Worm (Caenorhabditis elegans): ENCODE measurements around the gene K03B8.11.

The K03B8.11 gene

ce11 chrV:11344816-11345336 lies 45.4 kb downstream of the K03B8.11 start:
- TF ChIP-seq ceh-40 (GFP tag; IDR thresholded peaks at IDR 0.05) (no peak), nhr-120 (GFP tag; IDR thresholded peaks at IDR 0.05) (no peak), hmg-20 (GFP tag; IDR thresholded peaks at IDR 0.05) (no peak), nhr-179 (tag; optimal IDR thresholded peaks at IDR 0.05) (no peak), unc-130 (GFP tag; optimal IDR thresholded peaks at IDR 0.05) (no peak), mxl-1 (tag; optimal IDR thresholded peaks at IDR 0.05) (no peak), nhr-27 (tag; optimal IDR thresholded peaks at IDR 0.05) (no peak), Y67H2A.10 (GFP tag; conservative IDR thresholded peaks at IDR 0.05) (no peak), madf-8 (GFP tag; conservative IDR thresholded peaks at IDR 0.05) (no peak)

- TF ChIP-seq sptf-2 (GFP tag; optimal IDR thresholded peaks at IDR 0.05) (no peak), F39B2.1 (GFP tag; IDR thresholded peaks at IDR 0.05) (no peak), gei-17 (GFP tag; optimal IDR thresholded peaks at IDR 0.05) (no peak), zfh-2 (GFP tag; conservative IDR thresholded peaks at IDR 0.05) (no peak), tbx-9 (tag; optimal IDR thresholded peaks at IDR 0.05; ENCODE audit: borderline replicate concordance) (no peak), dpff-1 (tag; optimal IDR thresholded peaks at IDR 0.05) (no peak), Y67H2A.10 (GFP tag; conservative IDR thresholded peaks at IDR 0.05) (no peak), egl-44 (GFP tag; IDR thresholded peaks at IDR 0.05) (no peak)
These were observed 46.2 kb downstream of the K03B8.11 start for ce11 chrV:11344112-11344511.

DNA sequence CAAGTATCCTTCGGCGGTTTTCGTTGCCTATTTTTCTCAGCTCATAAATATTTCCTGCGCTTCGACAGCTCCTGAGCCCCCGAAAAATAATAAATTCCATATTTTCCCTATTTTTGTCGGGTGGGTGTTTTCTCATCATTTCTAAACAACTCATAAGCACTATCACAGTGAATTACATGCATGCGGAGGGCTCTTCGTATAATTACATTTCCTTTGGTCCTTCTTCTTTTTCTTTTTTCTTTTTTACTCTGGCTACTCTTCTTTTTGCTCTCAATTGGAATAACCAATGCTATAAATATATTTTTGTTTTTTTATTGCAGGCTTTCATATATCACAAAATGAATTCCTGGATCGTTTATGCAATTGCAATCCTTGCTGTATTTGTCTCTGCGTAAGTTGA lies 48.4 kb downstream of the K03B8.11 start, which contains the start of gene T02E9.5:
T02E9.5 (plus strand) TSS at position 321 of the 400 bp plus-strand sequence.
- TF ChIP-seq lir-1 (GFP tag; conservative IDR thresholded peaks at IDR 0.05) (no peak), ceh-58 (GFP tag; IDR thresholded peaks at IDR 0.05) (no peak), let-526 (GFP tag; IDR thresholded peaks at IDR 0.05) (no peak), aptf-3 (GFP tag; IDR thresholded peaks at IDR 0.05) (no peak), bed-2 (GFP tag; IDR thresholded peaks at IDR 0.05) (no peak), gei-17 (GFP tag; optimal IDR thresholded peaks at IDR 0.05) (no peak), hsf-1 (GFP tag; IDR thresholded peaks at IDR 0.05) (no peak), lin-40 (tag; optimal IDR thresholded peaks at IDR 0.05) (no peak), egrh-3 (GFP tag; IDR thresholded peaks at IDR 0.05) (no peak), nhr-120 (GFP tag; IDR thresholded peaks at IDR 0.05) (no peak)

- TF ChIP-seq zfh-2 (GFP tag; conservative IDR thresholded peaks at IDR 0.05) (peak; percentile 93), dox-1 (GFP tag; IDR thresholded peaks at IDR 0.05) (0 out of 2 replicates have a peak, but pooled peaks have one; percentile 8), nfyb-1 (GFP tag; IDR thresholded peaks at IDR 0.05) (0 out of 2 replicates have a peak, but pooled peaks have one; percentile 38), F37B4.10 (GFP tag; IDR thresholded peaks at IDR 0.05) (no peak), unc-130 (GFP tag; optimal IDR thresholded peaks at IDR 0.05) (no peak), ekl-4 (GFP tag; IDR thresholded peaks at IDR 0.05) (0 out of 2 replicates have a peak, but pooled peaks have one; percentile 21), egrh-3 (GFP tag; IDR thresholded peaks at IDR 0.05) (peak; percentile 45; the same call in 1 of the 2 replicates), ztf-22 (GFP tag; optimal IDR thresholded peaks at IDR 0.05) (no peak)
These were observed 49.1 kb downstream of the K03B8.11 start for ce11 chrV:11341130-11341675.

Measured in whole organism, young adult.